Worm (Caenorhabditis elegans) whole organism, L4 larva: ENCODE measurements around the gene ifta-2.

Experiments
- F26F4.8 ChIP-seq: fragments of 200-800 bp; sonication (Bioruptor generic); conservative IDR thresholded peaks from 2 replicates; pipeline ENCODE4 v1.3.6; 2022; ENCODE audit warnings: missing genetic modification characterization, missing compliant biosample characterization
- T26A8.4 ChIP-seq: fragments of 200-800 bp; sonication (Bioruptor generic); IDR thresholded peaks from 2 replicates; pipeline ENCODE4 v1.3.6; 2022; ENCODE audit warnings: missing genetic modification characterization, missing compliant biosample characterization
- Y48G9A.11 ChIP-seq: fragments of 200-800 bp; sonication (Bioruptor generic); IDR thresholded peaks from 2 replicates; pipeline ENCODE4 v1.3.6; 2022; ENCODE audit warnings: missing genetic modification reagents, missing genetic modification characterization, missing compliant biosample characterization
- Y75B8A.6 ChIP-seq: fragments of 200-800 bp; sonication (Bioruptor generic); IDR thresholded peaks from 2 replicates; pipeline ENCODE4 v1.3.6; 2022; ENCODE audit warnings: missing genetic modification reagents, missing genetic modification characterization, missing compliant biosample characterization
- ZK337.2 ChIP-seq: fragments of 200-800 bp; sonication (Bioruptor generic); IDR thresholded peaks from 2 replicates; pipeline ENCODE4 v1.3.6; 2022; ENCODE audit warnings: missing genetic modification reagents, missing genetic modification characterization, missing compliant biosample characterization
- aha-1 ChIP-seq: fragments of 150-350 bp; peaks from one replicate; lab custom pipeline; 2014; ENCODE audit warnings: missing biosample characterization, missing genetic modification characterization
- ama-1 ChIP-seq: fragments of 150-350 bp; optimal IDR thresholded peaks from 2 replicates; lab custom pipeline; 2014; ENCODE audit warnings: inconsistent platforms, mixed read lengths
- arid-1 ChIP-seq: fragments of 200-800 bp; sonication (Bioruptor generic); conservative IDR thresholded peaks from 2 replicates; pipeline ENCODE4 v1.3.6; 2022; ENCODE audit warnings: missing genetic modification reagents, missing genetic modification characterization, missing compliant biosample characterization
- ceh-32 ChIP-seq: sonication (generic microtip); optimal IDR thresholded peaks from 2 replicates; lab custom pipeline; 2016; ENCODE audit warnings: mild to moderate bottlenecking, missing genetic modification characterization, missing compliant biosample characterization; ENCODE audit not compliant: poor library complexity
- daf-16 ChIP-seq, 3 experiments: sonication (generic microtip); optimal IDR thresholded peaks; 2 replicates each; lab custom pipeline; 2016 to 2017; ENCODE audit warnings: missing genetic modification characterization in 3 of 3, missing genetic modification reagents in 3 of 3, mild to moderate bottlenecking in 2 of 3, missing compliant biosample characterization in 2 of 3, missing biosample characterization in 1 of 3, moderate library complexity in 1 of 3
- daf-19 ChIP-seq: fragments of 200-800 bp; sonication (Bioruptor generic); conservative IDR thresholded peaks from 2 replicates; pipeline ENCODE4 v1.3.6; 2022; ENCODE audit warnings: missing genetic modification characterization, missing compliant biosample characterization
- dmd-9 ChIP-seq: fragments of 200-800 bp; sonication (Bioruptor generic); IDR thresholded peaks from 2 replicates; pipeline ENCODE4 v1.3.6; 2022; ENCODE audit warnings: missing genetic modification reagents, missing genetic modification characterization, missing compliant biosample characterization
- duxl-1 ChIP-seq: sonication (generic microtip); optimal IDR thresholded peaks from 2 replicates; lab custom pipeline; 2016; ENCODE audit warnings: mild to moderate bottlenecking, missing genetic modification characterization, moderate library complexity, missing compliant biosample characterization; ENCODE audit not compliant: poor library complexity
- egl-27 ChIP-seq: sonication (generic microtip); optimal IDR thresholded peaks from 3 replicates; lab custom pipeline; 2017; ENCODE audit warnings: missing biosample characterization, missing genetic modification reagents, missing genetic modification characterization
- egl-43 ChIP-seq: fragments of 200-800 bp; sonication (Bioruptor generic); IDR thresholded peaks from 2 replicates; pipeline ENCODE4 v1.3.6; 2022; ENCODE audit warnings: missing genetic modification reagents, missing genetic modification characterization, missing compliant biosample characterization
- fkh-10 ChIP-seq: fragments of 150-350 bp; optimal IDR thresholded peaks from 2 replicates; lab custom pipeline; 2014; ENCODE audit warnings: missing biosample characterization, missing genetic modification reagents, missing genetic modification characterization
- gei-8 ChIP-seq: fragments of 200-800 bp; sonication (Bioruptor generic); optimal IDR thresholded peaks from 2 replicates; lab custom pipeline; 2018; ENCODE audit warnings: mild to moderate bottlenecking, missing genetic modification characterization, missing compliant biosample characterization
- hmg-1.1 ChIP-seq: fragments of 200-800 bp; sonication (Bioruptor generic); IDR thresholded peaks from 2 replicates; pipeline ENCODE4 v1.3.6; 2022; ENCODE audit warnings: missing genetic modification reagents, missing genetic modification characterization, missing compliant biosample characterization
- lim-7 ChIP-seq: fragments of 200-800 bp; sonication (Bioruptor generic); IDR thresholded peaks from 2 replicates; pipeline ENCODE4 v1.3.6; 2022; ENCODE audit warnings: missing genetic modification characterization, missing compliant biosample characterization
- lin-1 ChIP-seq: fragments of 200-800 bp; sonication (Bioruptor generic); IDR thresholded peaks from 2 replicates; pipeline ENCODE4 v1.3.6; 2022; ENCODE audit warnings: missing genetic modification reagents, missing genetic modification characterization, missing compliant biosample characterization
- lin-15B ChIP-seq: fragments of 150-350 bp; sonication (generic microtip); optimal IDR thresholded peaks from 3 replicates; lab custom pipeline; 2014; ENCODE audit warnings: missing biosample characterization, missing genetic modification characterization
- lin-29 ChIP-seq: fragments of 200-800 bp; sonication (Bioruptor generic); IDR thresholded peaks from 2 replicates; pipeline ENCODE4 v1.3.6; 2022; ENCODE audit warnings: missing genetic modification reagents, missing genetic modification characterization, missing compliant biosample characterization
- lin-39 ChIP-seq: fragments of 150-350 bp; optimal IDR thresholded peaks from 2 replicates; lab custom pipeline; 2014; ENCODE audit warnings: missing biosample characterization, missing genetic modification reagents, missing genetic modification characterization
- mdt-29 ChIP-seq: fragments of 200-800 bp; sonication (Bioruptor generic); IDR thresholded peaks from 2 replicates; pipeline ENCODE4 v1.3.6; 2022; ENCODE audit warnings: missing genetic modification reagents, missing genetic modification characterization, missing compliant biosample characterization
- mep-1 ChIP-seq: fragments of 150-350 bp; sonication (generic microtip); optimal IDR thresholded peaks from 3 replicates; lab custom pipeline; 2014; ENCODE audit warnings: missing biosample characterization, missing genetic modification characterization
- mxl-2 ChIP-seq: fragments of 200-800 bp; sonication (Bioruptor generic); conservative IDR thresholded peaks from 2 replicates; pipeline ENCODE4 v1.3.6; 2022; ENCODE audit warnings: missing genetic modification reagents, missing genetic modification characterization, missing compliant biosample characterization
- mxl-3 ChIP-seq: fragments of 200-800 bp; sonication (Bioruptor generic); optimal IDR thresholded peaks from 2 replicates; lab custom pipeline; 2018; ENCODE audit warnings: mild to moderate bottlenecking, missing genetic modification characterization, missing compliant biosample characterization
- nhr-111 ChIP-seq: fragments of 200-800 bp; sonication (Bioruptor generic); optimal IDR thresholded peaks from 2 replicates; lab custom pipeline; 2018; ENCODE audit warnings: mild to moderate bottlenecking, missing genetic modification characterization, missing compliant biosample characterization
- nhr-28 ChIP-seq: fragments of 150-350 bp; optimal IDR thresholded peaks from 2 replicates; lab custom pipeline; 2014; ENCODE audit warnings: missing biosample characterization, missing genetic modification characterization
- nhr-48 ChIP-seq: sonication (generic microtip); optimal IDR thresholded peaks from 2 replicates; lab custom pipeline; 2016; ENCODE audit warnings: mild to moderate bottlenecking, missing genetic modification characterization, missing compliant biosample characterization
- pha-4 ChIP-seq, 2 experiments: fragments of 150-350 bp in 1 of 2; fragments of 200-800 bp in 1 of 2; sonication (Bioruptor generic) in 1 of 2; IDR thresholded peaks in 1 of 2; optimal IDR thresholded peaks in 1 of 2; 2 replicates each; pipeline versions ENCODE4 v1.3.6 to Lab custom; 2014 to 2022; ENCODE audit warnings: missing genetic modification characterization in 2 of 2, missing genetic modification reagents in 2 of 2, missing biosample characterization in 1 of 2, missing compliant biosample characterization in 1 of 2
- php-3 ChIP-seq: fragments of 200-800 bp; sonication (Bioruptor generic); IDR thresholded peaks from 2 replicates; pipeline ENCODE4 v1.3.6; 2022; ENCODE audit warnings: missing genetic modification reagents, missing genetic modification characterization, missing compliant biosample characterization
- rbr-2 ChIP-seq: sonication (generic microtip); optimal IDR thresholded peaks from 2 replicates; lab custom pipeline; 2016; ENCODE audit warnings: missing genotype, missing genetic modification characterization, missing compliant biosample characterization
- set-16 ChIP-seq: fragments of 200-800 bp; sonication (Bioruptor generic); IDR thresholded peaks from 2 replicates; pipeline ENCODE4 v1.3.6; 2022; ENCODE audit warnings: missing genetic modification reagents, missing genetic modification characterization, missing compliant biosample characterization
- snpc-1.2 ChIP-seq: fragments of 200-800 bp; sonication (Bioruptor generic); IDR thresholded peaks from 2 replicates; pipeline ENCODE4 v1.3.6; 2022; ENCODE audit warnings: missing genetic modification reagents, missing genetic modification characterization, missing compliant biosample characterization
- spr-3 ChIP-seq: fragments of 200-800 bp; sonication (Bioruptor generic); optimal IDR thresholded peaks from 2 replicates; lab custom pipeline; 2018; ENCODE audit warnings: mild to moderate bottlenecking, missing genetic modification characterization, missing compliant biosample characterization
- unc-130 ChIP-seq: sonication (generic microtip); optimal IDR thresholded peaks from 2 replicates; lab custom pipeline; 2016; ENCODE audit warnings: missing genetic modification reagents, missing genetic modification characterization, missing compliant biosample characterization
- unc-39 ChIP-seq: sonication (generic microtip); optimal IDR thresholded peaks from 2 replicates; lab custom pipeline; 2017; ENCODE audit warnings: missing biosample characterization, missing genetic modification characterization
- unc-62 ChIP-seq, 3 experiments: fragments of 150-350 bp in 1 of 3; sonication (generic microtip); optimal IDR thresholded peaks in 2 of 3; peaks in 1 of 3; 1 replicate in 1 of 3; 2 replicates in 2 of 3; lab custom pipeline; 2014 to 2017; ENCODE audit warnings: missing biosample characterization in 3 of 3, missing genetic modification characterization in 3 of 3, missing genetic modification reagents in 3 of 3, missing genotype in 1 of 3
- vab-7 ChIP-seq: fragments of 200-800 bp; sonication (Bioruptor generic); IDR thresholded peaks from 2 replicates; pipeline ENCODE4 v1.3.6; 2022; ENCODE audit warnings: missing genetic modification reagents, missing genetic modification characterization, missing compliant biosample characterization
- zag-1 ChIP-seq: fragments of 150-350 bp; optimal IDR thresholded peaks from 2 replicates; lab custom pipeline; 2014; ENCODE audit warnings: missing biosample characterization, missing genetic modification characterization
- zfp-2 ChIP-seq: sonication (generic microtip); optimal IDR thresholded peaks from 2 replicates; lab custom pipeline; 2016; ENCODE audit warnings: mild to moderate bottlenecking, missing genetic modification characterization, missing compliant biosample characterization
- zfp-3 ChIP-seq: fragments of 200-800 bp; sonication (Bioruptor generic); conservative IDR thresholded peaks from 2 replicates; pipeline ENCODE4 v1.3.6; 2022; ENCODE audit warnings: missing genetic modification reagents, missing genetic modification characterization, missing compliant biosample characterization
- zip-11 ChIP-seq: fragments of 200-800 bp; sonication (Bioruptor generic); IDR thresholded peaks from 2 replicates; pipeline ENCODE4 v1.3.6; 2022; ENCODE audit warnings: missing genetic modification characterization, missing compliant biosample characterization
- ztf-11 ChIP-seq: fragments of 150-350 bp; optimal IDR thresholded peaks from 2 replicates; lab custom pipeline; 2014; ENCODE audit warnings: missing biosample characterization, missing genetic modification characterization

ifta-2 gene

DNA sequence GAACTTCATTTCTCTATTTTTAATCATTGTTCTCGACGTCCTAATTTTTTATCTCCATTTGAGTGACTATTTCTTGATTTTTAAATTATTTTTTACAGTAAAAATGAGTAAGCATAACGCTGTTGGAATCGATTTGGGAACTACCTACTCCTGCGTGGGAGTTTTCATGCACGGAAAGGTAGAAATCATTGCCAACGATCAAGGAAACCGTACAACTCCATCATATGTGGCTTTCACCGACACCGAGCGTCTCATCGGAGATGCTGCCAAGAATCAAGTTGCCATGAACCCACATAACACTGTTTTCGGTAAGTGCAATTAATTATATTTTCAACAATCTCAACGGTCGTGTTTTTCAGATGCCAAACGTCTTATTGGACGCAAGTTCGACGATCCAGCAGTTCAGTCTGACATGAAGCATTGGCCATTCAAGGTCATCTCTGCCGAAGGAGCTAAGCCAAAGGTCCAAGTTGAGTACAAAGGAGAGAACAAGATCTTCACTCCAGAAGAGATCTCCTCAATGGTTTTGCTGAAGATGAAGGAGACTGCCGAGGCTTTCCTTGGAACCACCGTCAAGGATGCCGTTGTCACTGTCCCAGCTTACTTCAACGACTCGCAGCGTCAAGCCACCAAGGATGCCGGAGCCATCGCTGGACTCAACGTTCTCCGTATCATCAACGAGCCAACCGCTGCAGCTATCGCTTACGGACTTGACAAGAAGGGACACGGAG is 22.8 kb downstream of the ifta-2 start, which contains the start of gene hsp-1:
TSS of gene hsp-1 (plus strand) at position 99 of the 731 bp plus-strand sequence.
- TF ChIP-seq nhr-48 (tag; lab: Kevin White, UChicago) (no peak), mdt-29 (0 out of 2 replicates have a peak, but pooled peaks have one; percentile 35), spr-3 (GFP tag; lab: Kevin White, UChicago) (no peak), aha-1 (tag; lab: Kevin White, UChicago) (peak; percentile 96), duxl-1 (peak; percentile 4), arid-1 (GFP tag; lab: Robert Waterston, UW) (peak; percentile 58; the same call in 1 of the 2 replicates), daf-16 (GFP tag; optimal IDR thresholded peaks at IDR 0.05; lab: Kevin White, UChicago) (peak in 1 of 2 experiments; percentile 2), daf-16 (tag; optimal IDR thresholded peaks at IDR 0.05; lab: Kevin White, UChicago) (no peak), ztf-11 (tag; lab: Kevin White, UChicago) (no peak), lim-7 (GFP tag; lab: Robert Waterston, UW) (peak; percentile 74), snpc-1.2 (GFP tag; lab: Robert Waterston, UW) (0 out of 2 replicates have a peak, but pooled peaks have one; percentile 70), lin-1 (GFP tag; lab: Robert Waterston, UW) (no peak), unc-130 (no peak), vab-7 (GFP tag; lab: Robert Waterston, UW) (peak; percentile 67; the same call in 1 of the 2 replicates), daf-19 (GFP tag; lab: Robert Waterston, UW) (peak; percentile 54; the same call in 1 of the 2 replicates), Y75B8A.6 (GFP tag; lab: Robert Waterston, UW) (peak; percentile 33; the same call in 1 of the 2 replicates), fkh-10 (GFP tag; lab: Kevin White, UChicago) (no peak), mxl-2 (GFP tag; lab: Robert Waterston, UW) (0 out of 2 replicates have a peak, but pooled peaks have one; percentile 2), mep-1 (tag; lab: Kevin White, UChicago) (no peak), unc-62 (GFP tag; optimal IDR thresholded peaks at IDR 0.05 in 1 of 2; lab: Kevin White, UChicago) (peak in 1 of 2 experiments; percentile 23), unc-62 (tag; optimal IDR thresholded peaks at IDR 0.05; lab: Kevin White, UChicago) (no peak), egl-43 (GFP tag; lab: Robert Waterston, UW) (peak; percentile 3; the same call in 1 of the 2 replicates), ama-1 (lab: Kevin White, UChicago) (peak; percentile 82)

DNA sequence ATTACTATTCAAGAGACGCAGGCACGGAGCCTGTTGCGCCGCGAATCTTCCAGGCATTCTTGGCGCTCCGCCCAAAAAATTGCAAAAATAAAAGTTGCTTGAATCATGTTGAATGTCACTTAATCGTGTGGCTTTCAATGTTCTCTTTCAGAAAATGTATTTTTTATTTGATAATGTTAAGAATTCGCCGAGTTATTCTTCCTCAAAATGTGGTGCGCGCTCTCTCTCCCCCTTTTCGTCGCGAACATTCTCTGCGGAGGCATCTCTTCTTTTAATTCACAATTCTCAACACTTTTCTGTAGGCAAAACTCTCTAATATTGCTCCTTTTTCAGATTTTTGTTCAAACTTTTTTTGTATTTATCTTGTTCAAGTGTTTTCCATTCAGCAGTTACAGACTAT is 23.5 kb downstream of the ifta-2 start:
- TF ChIP-seq ZK337.2 (GFP tag; lab: Robert Waterston, UW) (0 out of 2 replicates have a peak, but pooled peaks have one; percentile 32), php-3 (GFP tag; lab: Robert Waterston, UW) (peak; percentile 55), arid-1 (GFP tag; lab: Robert Waterston, UW) (peak; percentile 75), egl-27 (tag; lab: Kevin White, UChicago) (no peak), unc-39 (no peak), F26F4.8 (no peak), zfp-3 (GFP tag; lab: Robert Waterston, UW) (peak; percentile 98), zfp-2 (tag; lab: Kevin White, UChicago) (peak; percentile 86), lin-39 (peak; percentile 58), pha-4 (GFP tag; IDR thresholded peaks at IDR 0.05; lab: Robert Waterston, UW) (peak; percentile 93), pha-4 (tag; optimal IDR thresholded peaks at IDR 0.05; lab: Kevin White, UChicago) (peak; percentile 46), nhr-111 (GFP tag; lab: Kevin White, UChicago) (no peak), ceh-32 (tag; lab: Kevin White, UChicago) (peak; percentile 32), lin-15B (tag; lab: Kevin White, UChicago) (no peak), hmg-1.1 (GFP tag; lab: Robert Waterston, UW) (peak; percentile 98), lin-29 (GFP tag; lab: Robert Waterston, UW) (peak; percentile 87), aha-1 (tag; lab: Kevin White, UChicago) (peak; percentile 99), nhr-28 (tag; lab: Kevin White, UChicago) (peak; percentile 92), Y48G9A.11 (GFP tag; lab: Robert Waterston, UW) (peak; percentile 86), zip-11 (GFP tag; lab: Robert Waterston, UW) (0 out of 2 replicates have a peak, but pooled peaks have one; percentile 24), spr-3 (GFP tag; lab: Kevin White, UChicago) (peak; percentile 81), rbr-2 (tag; lab: Kevin White, UChicago) (peak; percentile 98), dmd-9 (GFP tag; lab: Robert Waterston, UW) (peak; percentile 92), set-16 (peak; percentile 65), egl-43 (GFP tag; lab: Robert Waterston, UW) (peak; percentile 94), mxl-3 (GFP tag; lab: Kevin White, UChicago) (peak; percentile 32), T26A8.4 (GFP tag; lab: Robert Waterston, UW) (peak; percentile 91), snpc-1.2 (GFP tag; lab: Robert Waterston, UW) (peak; percentile 89), gei-8 (peak; percentile 91), mxl-2 (GFP tag; lab: Robert Waterston, UW) (peak; percentile 64; the same call in 1 of the 2 replicates), zag-1 (tag; lab: Kevin White, UChicago) (peak; percentile 79)
